Worm (Caenorhabditis elegans) whole organism, young adult: Measurements from ENCODE around the gene C50F4.1.

Experiments used
- F39B2.1 ChIP-seq: fragments of 200-800 bp; sonication (Bioruptor generic); IDR thresholded peaks from 2 replicates; pipeline ENCODE4 v1.3.6; 2022; ENCODE audit warnings: missing genetic modification reagents, missing genetic modification characterization, missing compliant biosample characterization
- ama-1 ChIP-seq, 3 experiments: fragments of 150-350 bp in 1 of 3; sonication (generic microtip) in 2 of 3; optimal IDR thresholded peaks; 2 replicates each; lab custom pipeline; 2014 to 2018; ENCODE audit warnings: missing biosample characterization in 2 of 3, missing genetic modification characterization in 2 of 3, missing genetic modification reagents in 2 of 3
- bed-1 ChIP-seq: fragments of 200-800 bp; sonication (Bioruptor generic); IDR thresholded peaks from 2 replicates; pipeline ENCODE4 v1.3.6; 2022; ENCODE audit warnings: missing genetic modification reagents, missing genetic modification characterization, missing compliant biosample characterization
- egl-18 ChIP-seq: fragments of 200-800 bp; sonication (Bioruptor generic); IDR thresholded peaks from 2 replicates; pipeline ENCODE4 v1.3.6; 2022; ENCODE audit warnings: missing genetic modification reagents, missing genetic modification characterization, missing compliant biosample characterization
- lin-26 ChIP-seq: fragments of 200-800 bp; sonication (Bioruptor generic); IDR thresholded peaks from 2 replicates; pipeline ENCODE4 v1.3.6; 2022; ENCODE audit warnings: missing genetic modification reagents, missing genetic modification characterization, missing compliant biosample characterization
- lsl-1 ChIP-seq: fragments of 200-800 bp; sonication (Bioruptor generic); optimal IDR thresholded peaks from 2 replicates; lab custom pipeline; 2018; ENCODE audit warnings: mild to moderate bottlenecking, missing genetic modification characterization, moderate library complexity, missing compliant biosample characterization
- nhr-120 ChIP-seq: fragments of 200-800 bp; sonication (Bioruptor generic); IDR thresholded peaks from 2 replicates; pipeline ENCODE4 v1.3.6; 2022; ENCODE audit warnings: missing genetic modification characterization, missing compliant biosample characterization
- pbrm-1 ChIP-seq: fragments of 200-800 bp; sonication (Bioruptor generic); IDR thresholded peaks from 2 replicates; pipeline ENCODE4 v1.3.6; 2022; ENCODE audit warnings: missing genetic modification reagents, missing genetic modification characterization, missing compliant biosample characterization
- snpc-4 ChIP-seq, 5 experiments: fragments of 150-350 bp in 1 of 5; sonication (generic microtip) in 4 of 5; optimal IDR thresholded peaks; 2 replicates each; lab custom pipeline; 2014 to 2018; ENCODE audit warnings: missing genetic modification characterization in 5 of 5, missing biosample characterization in 3 of 5, antibody characterized with exemption in 2 of 5, mild to moderate bottlenecking in 2 of 5, missing compliant biosample characterization in 2 of 5, missing genotype in 2 of 5, moderate library complexity in 2 of 5, missing genetic modification reagents in 1 of 5
- unc-130 ChIP-seq: sonication (generic microtip); optimal IDR thresholded peaks from 2 replicates; lab custom pipeline; 2016; ENCODE audit warnings: missing genetic modification reagents, missing genetic modification characterization, missing compliant biosample characterization
- ztf-25 ChIP-seq: fragments of 200-800 bp; sonication (Bioruptor generic); IDR thresholded peaks from 2 replicates; pipeline ENCODE4 v1.3.6; 2022; ENCODE audit warnings: missing genetic modification reagents, missing genetic modification characterization, missing compliant biosample characterization
- ztf-3 ChIP-seq: fragments of 200-800 bp; sonication (Bioruptor generic); optimal IDR thresholded peaks from 2 replicates; lab custom pipeline; 2018; ENCODE audit warnings: mild to moderate bottlenecking, missing genetic modification characterization, missing compliant biosample characterization

ce11 chrV:9526470-9526869, at the start of gene C50F4.1:
- TF ChIP-seq nhr-120 (GFP tag; lab: Robert Waterston, UW) (no peak), bed-1 (GFP tag; lab: Robert Waterston, UW) (no peak), ztf-3 (GFP tag; lab: Kevin White, UChicago) (no peak), lin-26 (GFP tag; lab: Robert Waterston, UW) (no peak), snpc-4 (GFP tag; optimal IDR thresholded peaks at IDR 0.05; lab: Kevin White, UChicago) (no peak), snpc-4 (tag; optimal IDR thresholded peaks at IDR 0.05; lab: Kevin White, UChicago) (no peak), lsl-1 (GFP tag; lab: Kevin White, UChicago) (no peak), ztf-25 (GFP tag; lab: Robert Waterston, UW) (no peak), pbrm-1 (GFP tag; lab: Robert Waterston, UW) (no peak), egl-18 (GFP tag; lab: Robert Waterston, UW) (no peak), unc-130 (GFP tag; lab: Kevin White, UChicago) (no peak), F39B2.1 (GFP tag; lab: Robert Waterston, UW) (no peak), ama-1 (optimal IDR thresholded peaks at IDR 0.05; lab: Kevin White, UChicago) (no peak), ama-1 (GFP tag; optimal IDR thresholded peaks at IDR 0.05; lab: Kevin White, UChicago) (no peak)
